Worm (Caenorhabditis elegans) whole organism, mixed stage, embryonic: Measurements from ENCODE around the gene oig-2.

Experiments used
- cnd-1 ChIP-seq: fragments of 200-800 bp; sonication (Bioruptor generic); optimal IDR thresholded peaks from 2 replicates; lab custom pipeline; 2018; ENCODE audit warnings: mild to moderate bottlenecking, missing genetic modification characterization, missing compliant biosample characterization
- nhr-237 ChIP-seq: fragments of 150-350 bp; optimal IDR thresholded peaks from 2 replicates; lab custom pipeline; 2014; ENCODE audit warnings: missing biosample characterization, missing genetic modification characterization
- sptf-1 ChIP-seq: sonication (generic microtip); optimal IDR thresholded peaks from 2 replicates; lab custom pipeline; 2017; ENCODE audit warnings: mild to moderate bottlenecking, missing genetic modification characterization, moderate library complexity, missing compliant biosample characterization

DNA sequence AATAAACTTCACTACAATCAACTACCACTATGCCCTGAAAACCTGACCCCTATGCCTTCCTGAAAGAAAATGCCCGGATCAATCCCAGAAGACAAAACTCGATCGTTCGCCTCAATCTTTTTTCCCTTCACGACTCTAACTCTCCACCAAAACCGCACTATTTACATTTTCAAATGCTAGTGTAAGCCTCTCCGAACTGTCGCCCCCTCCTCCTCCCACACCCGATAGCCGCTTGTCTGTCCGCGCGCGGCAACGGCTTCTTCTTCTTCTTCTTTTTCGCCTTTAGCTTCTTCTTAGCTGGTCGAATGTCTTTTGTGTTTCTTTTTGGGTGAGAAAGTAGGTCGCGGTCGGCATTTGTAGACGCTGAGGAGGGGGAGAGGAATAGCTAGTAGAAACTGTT lies 47.8 kb downstream of the oig-2 start:
- TF ChIP-seq cnd-1 (tag; lab: Kevin White, UChicago) (no peak), sptf-1 (tag; lab: Kevin White, UChicago) (no peak), nhr-237 (tag; lab: Kevin White, UChicago) (no peak)
